Worm (Caenorhabditis elegans) whole organism, mixed stage, embryonic: Measurements from ENCODE around the gene C47D12.4.
A peak's percentile ranks its signal among the peaks of the same experiment; 100 is the strongest.

Source experiments
- M03D4.4 ChIP-seq: sonication (generic microtip); optimal IDR thresholded peaks from 2 replicates; lab custom pipeline; 2017; ENCODE audit warnings: mild to moderate bottlenecking, missing genetic modification characterization, missing compliant biosample characterization
- ces-1 ChIP-seq: fragments of 150-350 bp; optimal IDR thresholded peaks from 2 replicates; lab custom pipeline; 2014; ENCODE audit warnings: missing biosample characterization, missing genetic modification reagents, missing genetic modification characterization
- elt-1 ChIP-seq: sonication (generic microtip); optimal IDR thresholded peaks from 2 replicates; lab custom pipeline; 2017; ENCODE audit warnings: missing genetic modification characterization, mild to moderate bottlenecking, missing compliant biosample characterization, antibody characterized with exemption, moderate library complexity, borderline replicate concordance; ENCODE audit not compliant: insufficient read depth
- elt-3 ChIP-seq: fragments of 150-350 bp; optimal IDR thresholded peaks from 2 replicates; lab custom pipeline; 2014; ENCODE audit warnings: missing biosample characterization, missing genetic modification characterization
- nhr-237 ChIP-seq: fragments of 150-350 bp; optimal IDR thresholded peaks from 2 replicates; lab custom pipeline; 2014; ENCODE audit warnings: missing biosample characterization, missing genetic modification characterization
- nhr-28 ChIP-seq: fragments of 150-350 bp; optimal IDR thresholded peaks from 2 replicates; lab custom pipeline; 2014; ENCODE audit warnings: missing biosample characterization, missing genetic modification characterization
- nhr-76 ChIP-seq: sonication (generic microtip); optimal IDR thresholded peaks from 2 replicates; lab custom pipeline; 2017; ENCODE audit warnings: missing biosample characterization, missing genetic modification characterization
- pha-4 ChIP-seq: fragments of 150-350 bp; optimal IDR thresholded peaks from 2 replicates; lab custom pipeline; 2018; ENCODE audit warnings: missing biosample characterization, missing genetic modification reagents, missing genetic modification characterization
- snpc-4 ChIP-seq: fragments of 150-350 bp; optimal IDR thresholded peaks from 2 replicates; lab custom pipeline; 2014; ENCODE audit warnings: missing biosample characterization, missing genetic modification characterization
- unc-62 ChIP-seq: fragments of 150-350 bp; optimal IDR thresholded peaks from 2 replicates; lab custom pipeline; 2014; ENCODE audit warnings: missing biosample characterization, missing genetic modification reagents, missing genetic modification characterization

DNA sequence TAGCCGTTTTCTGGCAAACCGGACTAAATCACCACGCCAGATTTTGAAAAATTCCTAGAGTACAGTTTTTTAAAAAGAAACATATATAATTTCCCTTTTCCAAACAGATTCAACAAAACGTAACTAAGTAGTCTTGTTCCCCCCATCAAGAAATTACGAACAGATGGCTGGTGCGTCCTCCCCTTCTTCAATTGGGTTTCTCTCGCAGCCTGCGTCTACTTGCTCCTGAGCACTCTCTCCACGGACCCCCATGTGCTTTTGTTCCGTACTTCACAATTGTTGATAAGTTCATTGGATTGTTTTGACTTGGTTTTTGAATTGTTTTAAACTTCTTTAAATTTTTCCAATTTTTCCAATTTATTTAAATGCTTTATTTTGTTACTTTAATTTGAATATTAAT lies 6.4 kb downstream of the C47D12.4 start:
- TF ChIP-seq M03D4.4 (no peak), snpc-4 (tag; lab: Kevin White, UChicago) (no peak), pha-4 (tag; lab: Kevin White, UChicago) (no peak), unc-62 (GFP tag; lab: Kevin White, UChicago) (no peak), elt-3 (tag; lab: Kevin White, UChicago) (no peak), nhr-76 (no peak), nhr-28 (tag; lab: Kevin White, UChicago) (no peak), nhr-237 (no peak), ces-1 (GFP tag; lab: Kevin White, UChicago) (peak; percentile 79), elt-1 (no peak)
